Fruit fly (Drosophila melanogaster): Measurements from ENCODE around the gene CG43092.

DNA sequence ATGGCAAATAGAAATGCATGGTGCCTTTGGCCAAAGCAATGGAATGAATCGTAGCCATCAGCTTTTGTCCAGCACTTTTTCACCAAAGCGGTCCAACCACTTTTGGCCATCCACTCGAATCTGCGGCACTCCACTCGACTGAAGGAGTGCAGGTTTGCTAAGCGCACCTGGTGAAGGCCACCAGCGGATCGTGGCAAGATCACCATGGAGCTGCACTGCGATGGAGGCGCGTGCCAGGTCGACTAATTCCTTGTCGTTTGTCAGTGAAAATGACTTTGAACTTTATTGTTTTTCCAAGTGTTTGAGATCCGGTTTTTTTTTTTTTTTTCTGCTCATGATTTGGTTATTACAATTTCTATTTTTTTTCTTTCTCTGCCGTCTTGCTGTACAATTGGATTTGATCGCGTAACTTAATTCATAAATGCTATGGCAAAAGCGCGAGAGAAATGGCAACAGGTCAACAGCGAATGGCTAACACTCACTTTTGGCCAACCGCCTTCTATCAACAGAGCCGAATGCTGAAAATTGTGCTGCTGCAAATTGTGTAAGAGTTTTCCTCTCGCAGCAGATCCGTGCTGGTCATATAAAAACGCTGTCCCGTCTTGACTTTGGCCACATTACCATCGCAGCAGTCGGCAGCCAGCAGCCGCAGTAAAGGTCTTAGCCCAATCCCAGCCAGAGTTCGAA lies 34.3 kb upstream of the CG43092 start, which contains the start of gene CG7031:
- TF ChIP-seq CTCF (optimal IDR thresholded peaks at IDR 0.05): no peak
- no peak for TF ChIP-seq CG8478 (optimal IDR thresholded peaks at IDR 0.05)
